Fruit fly (Drosophila melanogaster) whole organism, larva: ENCODE data around the gene Cht6.

Source experiments
- noc ChIP-seq: fragments of 200-800 bp; sonication (Bioruptor generic); optimal IDR thresholded peaks from 3 replicates; lab custom pipeline; 2019; ENCODE audit warnings: missing biosample characterization, mild to moderate bottlenecking, missing genetic modification characterization, moderate library complexity

Gene Cht6

dm6 chrX:10016724-10017123, at the start of gene Cht6:
Gene Cht6, plus strand, starts transcription at chrX:10016845.
- no peak for TF ChIP-seq noc (tag; lab: Kevin White, UChicago)

- no peak for TF ChIP-seq noc (tag; lab: Kevin White, UChicago)
Measured at dm6 chrX:9975973-9976372, 40.7 kb upstream of the Cht6 start.

dm6 chrX:9977305-9977704, 39.3 kb upstream of the Cht6 start, which contains the start of gene CG43386:
Gene CG43386, minus strand, starts transcription at chrX:9977405.
- TF ChIP-seq noc (tag; lab: Kevin White, UChicago) = no peak

- no peak for TF ChIP-seq noc (tag; lab: Kevin White, UChicago)
Measured at dm6 chrX:9980464-9980863, 36.2 kb upstream of the Cht6 start, which contains the start of gene CG15252. Gene CG15252, minus strand, starts transcription at chrX:9980564.

dm6 chrX:9987361-9988087, 29.1 kb upstream of the Cht6 start:
- no peak for TF ChIP-seq noc (tag; lab: Kevin White, UChicago)

- TF ChIP-seq noc (tag; lab: Kevin White, UChicago) = no peak
Measured at dm6 chrX:9989154-9989787, 27.4 kb upstream of the Cht6 start, which contains the start of gene CG32694. Gene CG32694, plus strand, starts transcription at chrX:9989690.

dm6 chrX:9991013-9991412, 25.6 kb upstream of the Cht6 start:
- TF ChIP-seq noc (tag; lab: Kevin White, UChicago) = no peak

- no peak for TF ChIP-seq noc (tag; lab: Kevin White, UChicago)
Measured at dm6 chrX:9992934-9993333, 23.7 kb upstream of the Cht6 start.

dm6 chrX:9993427-9994218, 23.0 kb upstream of the Cht6 start:
- TF ChIP-seq noc (tag; lab: Kevin White, UChicago) = no peak

- TF ChIP-seq noc (tag; lab: Kevin White, UChicago) = no peak
Measured at dm6 chrX:10008576-10009260, 7.9 kb upstream of the Cht6 start, which contains the start of gene CG33557. Gene CG33557, plus strand, starts transcription at chrX:10009210.

- no peak for TF ChIP-seq noc (tag; lab: Kevin White, UChicago)
Measured at dm6 chrX:10009794-10010614, 6.6 kb upstream of the Cht6 start, which contains the start of gene Dna2. Gene Dna2, plus strand, starts transcription at chrX:10010481.

- TF ChIP-seq noc (tag; lab: Kevin White, UChicago) = no peak
Measured at dm6 chrX:10014738-10015703, 1.6 kb upstream of the Cht6 start.

- no peak for TF ChIP-seq noc (tag; lab: Kevin White, UChicago)
Measured at dm6 chrX:10020857-10021256, 4.2 kb downstream of the Cht6 start.
